Fruit fly (Drosophila melanogaster): ENCODE data around the gene CG18094.

CG18094 gene

dm6 chr2L:19517154-19517814 is 27.2 kb downstream of the CG18094 start, which contains the start of gene Hasp (continued):
- TF ChIP-seq CG6813 (GFP tag; optimal IDR thresholded peaks at IDR 0.05) (peak; percentile 12), pnt (GFP tag; optimal IDR thresholded peaks at IDR 0.05) (no peak), chm (GFP tag; IDR thresholded peaks at IDR 0.05) (no peak; the same call in 1 of the 2 replicates), Pdp1 (GFP tag; optimal IDR thresholded peaks at IDR 0.05) (peak in 1 of 2 experiments; percentile 45), CG8281 (tag; optimal IDR thresholded peaks at IDR 0.05) (no peak), tio (GFP tag; optimal IDR thresholded peaks at IDR 0.05) (no peak), abd-A (tag; optimal IDR thresholded peaks at IDR 0.05) (no peak), wek (GFP tag; optimal IDR thresholded peaks at IDR 0.05) (no peak), CG14014 (GFP tag; IDR thresholded peaks at IDR 0.05) (peak; percentile 63; the same call in 1 of the 2 replicates), CG5180 (GFP tag; optimal IDR thresholded peaks at IDR 0.05) (no peak), cwo (GFP tag; optimal IDR thresholded peaks at IDR 0.05) (peak; percentile 29), CG15011 (GFP tag; optimal IDR thresholded peaks at IDR 0.05) (no peak), CG1233 (GFP tag; optimal IDR thresholded peaks at IDR 0.05) (peak; percentile 29), Hmr (GFP tag; optimal IDR thresholded peaks at IDR 0.05) (peak; percentile 43), CG13775 (GFP tag; optimal IDR thresholded peaks at IDR 0.05) (peak; percentile 26), Atf-2 (GFP tag; optimal IDR thresholded peaks at IDR 0.05) (no peak), trem (tag; optimal IDR thresholded peaks at IDR 0.05) (peak; percentile 33), inv (GFP tag; IDR thresholded peaks at IDR 0.05; ENCODE audit: partially characterized antibody) (peak; percentile 28; the same call in 1 of the 2 replicates), grn (GFP tag; optimal IDR thresholded peaks at IDR 0.05) (no peak), zfh2 (GFP tag; optimal IDR thresholded peaks at IDR 0.05) (no peak), seq (GFP tag; IDR thresholded peaks at IDR 0.05) (0 out of 2 replicates have a peak, but pooled peaks have one; percentile 6), Oli (tag; optimal IDR thresholded peaks at IDR 0.05) (peak; percentile 63), CG13123 (GFP tag; optimal IDR thresholded peaks at IDR 0.05) (no peak), gro (GFP tag; optimal IDR thresholded peaks at IDR 0.05) (no peak), CG12155 (GFP tag; optimal IDR thresholded peaks at IDR 0.05) (peak; percentile 14), Trl (optimal IDR thresholded peaks at IDR 0.05) (peak; percentile 11 to 19), Trl (GFP tag; optimal IDR thresholded peaks at IDR 0.05) (no peak), CG10274 (GFP tag; optimal IDR thresholded peaks at IDR 0.05) (no peak), fru (optimal IDR thresholded peaks at IDR 0.05) (no peak), CG9437 (GFP tag; optimal IDR thresholded peaks at IDR 0.05) (peak; percentile 12), CG6654 (GFP tag; optimal IDR thresholded peaks at IDR 0.05) (no peak), CG14667 (GFP tag; IDR thresholded peaks at IDR 0.05) (no peak), Ets97D (GFP tag; optimal IDR thresholded peaks at IDR 0.05) (peak; percentile 55), Lim3 (GFP tag; IDR thresholded peaks at IDR 0.05) (no peak), CG3838 (GFP tag; optimal IDR thresholded peaks at IDR 0.05) (no peak), CG10979 (tag; optimal IDR thresholded peaks at IDR 0.05) (peak; percentile 74), CG30431 (GFP tag; optimal IDR thresholded peaks at IDR 0.05) (no peak), CG6791 (GFP tag; IDR thresholded peaks at IDR 0.05; ENCODE audit: partially characterized antibody) (peak; percentile 83), fd64A (GFP tag; optimal IDR thresholded peaks at IDR 0.05) (no peak), NC2α (GFP tag; optimal IDR thresholded peaks at IDR 0.05) (no peak), Hr78 (GFP tag; optimal IDR thresholded peaks at IDR 0.05) (no peak), sob (GFP tag; IDR thresholded peaks at IDR 0.05) (peak; percentile 65), CG18011 (GFP tag; optimal IDR thresholded peaks at IDR 0.05) (peak; percentile 12), CG10543 (GFP tag; optimal IDR thresholded peaks at IDR 0.05) (no peak), CG13894 (tag; optimal IDR thresholded peaks at IDR 0.05) (peak; percentile 23), Drgx (GFP tag; IDR thresholded peaks at IDR 0.05) (no peak), pum (GFP tag; optimal IDR thresholded peaks at IDR 0.05) (no peak), CG6854 (GFP tag; optimal IDR thresholded peaks at IDR 0.05) (peak; percentile 46), sr (GFP tag; IDR thresholded peaks at IDR 0.05) (no peak), CG8388 (GFP tag; optimal IDR thresholded peaks at IDR 0.05) (peak; percentile 59)
